Fruit fly (Drosophila melanogaster) whole organism, embryonic: ENCODE measurements around the gene Sec22.

ENCODE experiments used
- Abd-B ChIP-seq: fragments of 200-800 bp; sonication (Bioruptor generic); optimal IDR thresholded peaks from 2 replicates; lab custom pipeline; 2018; ENCODE audit warnings: missing biosample characterization, mild to moderate bottlenecking, missing genetic modification characterization, moderate library complexity
- Awh ChIP-seq: fragments of 200-800 bp; sonication (Bioruptor generic); IDR thresholded peaks from 2 replicates; pipeline ENCODE4, ENCODE4 v1.3.6; 2022; ENCODE audit warnings: missing biosample characterization, missing genetic modification characterization
- B-H2 ChIP-seq: fragments of 200-800 bp; sonication (Bioruptor generic); optimal IDR thresholded peaks from 2 replicates; lab custom pipeline; 2018; ENCODE audit warnings: missing biosample characterization, mild to moderate bottlenecking, missing genetic modification characterization
- CG10979 ChIP-seq: fragments of 200-800 bp; sonication (Bioruptor generic); optimal IDR thresholded peaks from 2 replicates; lab custom pipeline; 2018; ENCODE audit warnings: missing biosample characterization, mild to moderate bottlenecking, missing genetic modification characterization, moderate library complexity
- CG11247 ChIP-seq: fragments of 200-800 bp; sonication (Bioruptor generic); IDR thresholded peaks from 2 replicates; pipeline ENCODE4 v1.3.6; 2022; ENCODE audit warnings: missing biosample characterization, missing genetic modification characterization
- CG11504 ChIP-seq: fragments of 200-800 bp; sonication (Bioruptor generic); optimal IDR thresholded peaks from 3 replicates; lab custom pipeline; 2019; ENCODE audit warnings: missing biosample characterization, mild to moderate bottlenecking, missing genetic modification characterization, moderate library complexity
- CG12659 ChIP-seq: fragments of 200-800 bp; sonication (Bioruptor generic); optimal IDR thresholded peaks from 3 replicates; lab custom pipeline; 2017; ENCODE audit warnings: mild to moderate bottlenecking, missing biosample characterization, missing genetic modification reagents, missing genetic modification characterization
- CG14710 ChIP-seq: fragments of 200-800 bp; sonication (Bioruptor generic); optimal IDR thresholded peaks from 3 replicates; lab custom pipeline; 2019; ENCODE audit warnings: missing biosample characterization, mild to moderate bottlenecking, missing genetic modification characterization, moderate library complexity
- CG14860 ChIP-seq: fragments of 200-800 bp; sonication (Bioruptor generic); IDR thresholded peaks from 3 replicates; pipeline ENCODE4 v1.3.6; 2022; ENCODE audit warnings: missing biosample characterization, missing genetic modification characterization; ENCODE audit not compliant: partially characterized antibody
- CG15011 ChIP-seq: fragments of 200-800 bp; sonication (Bioruptor generic); optimal IDR thresholded peaks from 3 replicates; lab custom pipeline; 2018; ENCODE audit warnings: missing biosample characterization, mild to moderate bottlenecking, missing genetic modification characterization
- CG15601 ChIP-seq: fragments of 200-800 bp; sonication (Bioruptor generic); optimal IDR thresholded peaks from 3 replicates; lab custom pipeline; 2019; ENCODE audit warnings: missing biosample characterization, mild to moderate bottlenecking, missing genetic modification characterization, moderate library complexity
- CG16813 ChIP-seq: fragments of 200-800 bp; sonication (Bioruptor generic); IDR thresholded peaks from 3 replicates; pipeline ENCODE4 v1.3.6; 2022; ENCODE audit warnings: missing biosample characterization, missing genetic modification characterization; ENCODE audit not compliant: partially characterized antibody
- CG16815 ChIP-seq: fragments of 200-800 bp; sonication (Bioruptor generic); optimal IDR thresholded peaks from 3 replicates; lab custom pipeline; 2017; ENCODE audit warnings: missing biosample characterization, mild to moderate bottlenecking, missing genetic modification characterization
- CG17186 ChIP-seq: fragments of 200-800 bp; sonication (Bioruptor generic); optimal IDR thresholded peaks from 3 replicates; lab custom pipeline; 2017; ENCODE audit warnings: missing biosample characterization, missing genetic modification reagents, missing genetic modification characterization
- CG18262 ChIP-seq: fragments of 200-800 bp; optimal IDR thresholded peaks from 3 replicates; lab custom pipeline; 2019; ENCODE audit warnings: missing biosample characterization, mild to moderate bottlenecking, missing genetic modification characterization, moderate library complexity
- CG6683 ChIP-seq: fragments of 200-800 bp; sonication (Bioruptor generic); optimal IDR thresholded peaks from 2 replicates; lab custom pipeline; 2017; ENCODE audit warnings: missing biosample characterization, mild to moderate bottlenecking, missing genetic modification characterization, missing genetic modification reagents
- CG6791 ChIP-seq: fragments of 200-800 bp; sonication (Bioruptor generic); IDR thresholded peaks from 3 replicates; pipeline ENCODE4 v1.3.6; 2022; ENCODE audit warnings: missing biosample characterization, missing genetic modification characterization; ENCODE audit not compliant: partially characterized antibody
- CG6854 ChIP-seq: fragments of 200-800 bp; sonication (Bioruptor generic); optimal IDR thresholded peaks from 3 replicates; lab custom pipeline; 2017; ENCODE audit warnings: missing biosample characterization, mild to moderate bottlenecking, missing genetic modification characterization
- CG7839 ChIP-seq: fragments of 200-800 bp; sonication (Bioruptor generic); optimal IDR thresholded peaks from 3 replicates; lab custom pipeline; 2018; ENCODE audit warnings: missing biosample characterization, mild to moderate bottlenecking, missing genetic modification characterization, moderate library complexity
- CG9797 ChIP-seq: fragments of 200-800 bp; sonication (Bioruptor generic); optimal IDR thresholded peaks from 3 replicates; lab custom pipeline; 2018; ENCODE audit warnings: missing biosample characterization, mild to moderate bottlenecking, missing genetic modification characterization
- D19A ChIP-seq: fragments of 200-800 bp; optimal IDR thresholded peaks from 3 replicates; lab custom pipeline; 2019; ENCODE audit warnings: missing biosample characterization, mild to moderate bottlenecking, missing genetic modification characterization, moderate library complexity
- Dll ChIP-seq: fragments of 200-800 bp; sonication (Bioruptor generic); IDR thresholded peaks from 4 replicates; pipeline ENCODE4 v1.3.6; 2022; ENCODE audit warnings: missing biosample characterization, missing genetic modification characterization; ENCODE audit not compliant: partially characterized antibody
- Ets97D ChIP-seq: fragments of 200-800 bp; sonication (Bioruptor generic); optimal IDR thresholded peaks from 3 replicates; lab custom pipeline; 2016; ENCODE audit warnings: missing biosample characterization, missing genetic modification characterization
- HLH4C ChIP-seq: fragments of 200-800 bp; sonication (Bioruptor generic); IDR thresholded peaks from 3 replicates; pipeline ENCODE4 v1.3.6; 2022; ENCODE audit warnings: missing biosample characterization, missing genetic modification characterization; ENCODE audit not compliant: partially characterized antibody
- HmgZ ChIP-seq: fragments of 200-800 bp; sonication (Bioruptor generic); optimal IDR thresholded peaks from 2 replicates; lab custom pipeline; 2018; ENCODE audit warnings: missing biosample characterization, mild to moderate bottlenecking, missing genetic modification characterization
- Hmr ChIP-seq: fragments of 200-800 bp; sonication (Bioruptor generic); optimal IDR thresholded peaks from 3 replicates; lab custom pipeline; 2017; ENCODE audit warnings: mild to moderate bottlenecking, missing biosample characterization, missing genetic modification reagents, missing genetic modification characterization
- MBD-R2 ChIP-seq: fragments of 200-800 bp; sonication (Bioruptor generic); IDR thresholded peaks from 2 replicates; pipeline ENCODE4 v1.3.6; 2022; ENCODE audit warnings: missing biosample characterization, missing genetic modification characterization
- MESR4 ChIP-seq: fragments of 200-800 bp; sonication (Bioruptor generic); optimal IDR thresholded peaks from 2 replicates; lab custom pipeline; 2018; ENCODE audit warnings: missing biosample characterization, mild to moderate bottlenecking, missing genetic modification characterization, moderate library complexity
- MTF-1 ChIP-seq: fragments of 200-800 bp; sonication (Bioruptor generic); optimal IDR thresholded peaks from 2 replicates; lab custom pipeline; 2018; ENCODE audit warnings: missing biosample characterization, mild to moderate bottlenecking, missing genetic modification characterization, borderline replicate concordance
- Med ChIP-seq: fragments of 200-800 bp; sonication (Bioruptor generic); peaks from one replicate; lab custom pipeline; 2016; ENCODE audit warnings: missing biosample characterization, missing genetic modification characterization, mild to moderate bottlenecking, inconsistent platforms, moderate library complexity
- NC2β ChIP-seq: fragments of 200-800 bp; sonication (Bioruptor generic); optimal IDR thresholded peaks from 2 replicates; lab custom pipeline; 2016; ENCODE audit warnings: missing biosample characterization, missing genetic modification characterization
- Nf-YC ChIP-seq: fragments of 200-800 bp; optimal IDR thresholded peaks from 3 replicates; lab custom pipeline; 2019; ENCODE audit warnings: missing biosample characterization, mild to moderate bottlenecking, missing genetic modification characterization, moderate library complexity
- Oaz ChIP-seq: fragments of 200-800 bp; sonication (Bioruptor generic); IDR thresholded peaks from 2 replicates; pipeline ENCODE4 v1.3.6; 2022; ENCODE audit warnings: missing biosample characterization, missing genetic modification characterization
- Side ChIP-seq: fragments of 200-800 bp; sonication (Bioruptor generic); optimal IDR thresholded peaks from 2 replicates; lab custom pipeline; 2016; ENCODE audit warnings: missing biosample characterization, missing genetic modification characterization
- ato ChIP-seq: fragments of 200-800 bp; sonication (Bioruptor generic); IDR thresholded peaks from 2 replicates; pipeline ENCODE4 v1.3.6; 2022; ENCODE audit warnings: missing biosample characterization, missing genetic modification characterization; ENCODE audit not compliant: partially characterized antibody
- bab2 ChIP-seq: fragments of 200-800 bp; sonication (Bioruptor generic); optimal IDR thresholded peaks from 2 replicates; lab custom pipeline; 2016; ENCODE audit warnings: missing biosample characterization, missing genetic modification characterization
- bigmax ChIP-seq: fragments of 200-800 bp; sonication (Bioruptor generic); optimal IDR thresholded peaks from 2 replicates; lab custom pipeline; 2018; ENCODE audit warnings: missing biosample characterization, mild to moderate bottlenecking, missing genetic modification characterization
- dmrt11E ChIP-seq: fragments of 200-800 bp; sonication (Bioruptor generic); optimal IDR thresholded peaks from 3 replicates; lab custom pipeline; 2018; ENCODE audit warnings: missing biosample characterization, mild to moderate bottlenecking, missing genetic modification characterization, moderate library complexity
- fd96Cb ChIP-seq: fragments of 200-800 bp; sonication (Bioruptor generic); optimal IDR thresholded peaks from 2 replicates; lab custom pipeline; 2018; ENCODE audit warnings: missing biosample characterization, mild to moderate bottlenecking, missing genetic modification characterization, moderate library complexity
- ind ChIP-seq: fragments of 200-800 bp; sonication (Bioruptor generic); optimal IDR thresholded peaks from 3 replicates; lab custom pipeline; 2016; ENCODE audit warnings: missing biosample characterization, missing genetic modification characterization
- jumu ChIP-seq: fragments of 200-800 bp; sonication (Bioruptor generic); optimal IDR thresholded peaks from 3 replicates; lab custom pipeline; 2016; ENCODE audit warnings: missing biosample characterization, missing genetic modification characterization
- kni ChIP-seq: fragments of 200-800 bp; sonication (Bioruptor generic); optimal IDR thresholded peaks from 3 replicates; lab custom pipeline; 2017; ENCODE audit warnings: mild to moderate bottlenecking, missing biosample characterization, missing genetic modification reagents, missing genetic modification characterization
- nmo ChIP-seq: fragments of 200-800 bp; sonication (Bioruptor generic); optimal IDR thresholded peaks from 2 replicates; lab custom pipeline; 2018; ENCODE audit warnings: missing biosample characterization, mild to moderate bottlenecking, missing genetic modification characterization, moderate library complexity
- salm ChIP-seq: fragments of 200-800 bp; sonication (Bioruptor generic); optimal IDR thresholded peaks from 2 replicates; lab custom pipeline; 2018; ENCODE audit warnings: missing biosample characterization, mild to moderate bottlenecking, missing genetic modification characterization
- sens-2 ChIP-seq: fragments of 200-800 bp; sonication (Bioruptor generic); IDR thresholded peaks from 2 replicates; pipeline ENCODE4 v1.3.6; 2022; ENCODE audit warnings: missing biosample characterization, missing genetic modification characterization
- tna ChIP-seq: fragments of 200-800 bp; sonication (Bioruptor generic); IDR thresholded peaks from 2 replicates; pipeline ENCODE4 v1.3.6; 2022; ENCODE audit warnings: missing biosample characterization, missing genetic modification characterization; ENCODE audit not compliant: partially characterized antibody
- zen ChIP-seq: fragments of 200-800 bp; sonication (Bioruptor generic); optimal IDR thresholded peaks from 3 replicates; lab custom pipeline; 2018; ENCODE audit warnings: missing biosample characterization, mild to moderate bottlenecking, missing genetic modification characterization, moderate library complexity
- zen2 ChIP-seq: fragments of 200-800 bp; sonication (Bioruptor generic); IDR thresholded peaks from 3 replicates; pipeline ENCODE4 v1.3.6; 2022; ENCODE audit warnings: missing biosample characterization, missing genetic modification characterization; ENCODE audit not compliant: partially characterized antibody

Gene Sec22

dm6 chrX:769639-770124 lies 36.2 kb upstream of the Sec22 start, which contains the start of gene fz3 (continued):
- TF ChIP-seq sens-2 (GFP tag; lab: Robert Waterston, UW): no peak
- TF ChIP-seq CG11504 (tag; lab: Kevin White, UChicago): peak; percentile 27
- TF ChIP-seq Ets97D (GFP tag; lab: Kevin White, UChicago): peak; percentile 49
- peak; percentile 81 for TF ChIP-seq CG14860 (GFP tag; lab: Robert Waterston, UW)
- peak; percentile 14 for TF ChIP-seq CG9797 (GFP tag; lab: Kevin White, UChicago)
- peak; percentile 36 for TF ChIP-seq kni (GFP tag; lab: Kevin White, UChicago)
- peak; percentile 27 for TF ChIP-seq Hmr
- peak; percentile 34 for TF ChIP-seq CG10979
- peak; percentile 85 for TF ChIP-seq HLH4C (GFP tag; lab: Robert Waterston, UW)
- TF ChIP-seq CG6791: peak; percentile 93
- TF ChIP-seq jumu: no peak
- peak; percentile 14 for TF ChIP-seq zen (tag; lab: Kevin White, UChicago)
- peak; percentile 40 for TF ChIP-seq CG14710
- TF ChIP-seq Oaz (GFP tag; lab: Robert Waterston, UW): no peak
- TF ChIP-seq bigmax (GFP tag; lab: Kevin White, UChicago): peak; percentile 17
- peak; percentile 24 for TF ChIP-seq dmrt11E
- TF ChIP-seq MTF-1 (GFP tag; lab: Kevin White, UChicago): no peak
- TF ChIP-seq NC2β: no peak
- TF ChIP-seq CG15601: peak; percentile 23
- TF ChIP-seq CG15011 (GFP tag; lab: Kevin White, UChicago): no peak
- peak; percentile 23 for TF ChIP-seq D19A (tag; lab: Kevin White, UChicago)
- peak; percentile 21 for TF ChIP-seq CG17186
- TF ChIP-seq tna (GFP tag; lab: Robert Waterston, UW): peak; percentile 82
- no peak for TF ChIP-seq salm (tag; lab: Kevin White, UChicago)
- TF ChIP-seq CG12659: peak; percentile 53
- no peak for TF ChIP-seq ind
- peak; percentile 35 for TF ChIP-seq Nf-YC (tag; lab: Kevin White, UChicago)
- peak; percentile 37 for TF ChIP-seq nmo (GFP tag; lab: Kevin White, UChicago)
- peak; percentile 85 for TF ChIP-seq zen2 (GFP tag; lab: Robert Waterston, UW)
- TF ChIP-seq HmgZ: peak; percentile 41
- TF ChIP-seq Med (GFP tag; lab: Kevin White, UChicago): peak; percentile 92
- TF ChIP-seq Awh (GFP tag; lab: Robert Waterston, UW): peak; percentile 53; the same call in 1 of the 2 replicates
- TF ChIP-seq CG18262: peak; percentile 37
- no peak for TF ChIP-seq CG16815 (GFP tag; lab: Kevin White, UChicago)
- TF ChIP-seq ato (GFP tag; lab: Robert Waterston, UW): peak; percentile 80
- no peak for TF ChIP-seq bab2 (GFP tag; lab: Kevin White, UChicago)
- TF ChIP-seq MBD-R2 (GFP tag; lab: Robert Waterston, UW): peak; percentile 54
- TF ChIP-seq CG6854 (GFP tag; lab: Kevin White, UChicago): no peak
- TF ChIP-seq CG16813: peak; percentile 85
- peak; percentile 32 for TF ChIP-seq B-H2
- TF ChIP-seq Side: no peak
- no peak for TF ChIP-seq fd96Cb (tag; lab: Kevin White, UChicago)
- 0 out of 2 replicates have a peak, but pooled peaks have one; percentile 16 for TF ChIP-seq CG11247 (GFP tag; lab: Robert Waterston, UW)
- peak; percentile 21 for TF ChIP-seq CG7839 (tag; lab: Kevin White, UChicago)
- peak; percentile 0 for TF ChIP-seq Abd-B (GFP tag; lab: Kevin White, UChicago)
- TF ChIP-seq Dll (GFP tag; lab: Robert Waterston, UW): peak; percentile 91
- TF ChIP-seq CG6683 (GFP tag; lab: Kevin White, UChicago): no peak
- peak; percentile 9 for TF ChIP-seq MESR4 (GFP tag; lab: Kevin White, UChicago)
